Worm (Caenorhabditis elegans) whole organism, late embryonic: ENCODE results near the gene asns-2.

ENCODE experiments used
- ceh-9 ChIP-seq: sonication (generic microtip); optimal IDR thresholded peaks from 2 replicates; lab custom pipeline; 2016; ENCODE audit warnings: mild to moderate bottlenecking, missing genetic modification characterization, inconsistent platforms, missing compliant biosample characterization
- nhr-11 ChIP-seq: fragments of 150-350 bp; optimal IDR thresholded peaks from 2 replicates; lab custom pipeline; 2014; ENCODE audit warnings: missing biosample characterization, missing genetic modification characterization
- pag-3 ChIP-seq: sonication (generic microtip); optimal IDR thresholded peaks from 2 replicates; lab custom pipeline; 2016; ENCODE audit warnings: missing compliant biosample characterization, missing genetic modification characterization, borderline replicate concordance
- pha-4 ChIP-seq: fragments of 150-350 bp; optimal IDR thresholded peaks from 2 replicates; lab custom pipeline; 2018; ENCODE audit warnings: missing biosample characterization, missing genetic modification reagents, missing genetic modification characterization
- sox-2 ChIP-seq: fragments of 200-800 bp; sonication (Bioruptor generic); IDR thresholded peaks from 2 replicates; pipeline ENCODE4 v1.3.6; 2022; ENCODE audit warnings: missing genetic modification reagents, missing genetic modification characterization, missing compliant biosample characterization
- tbx-2 ChIP-seq: sonication (generic microtip); optimal IDR thresholded peaks from 2 replicates; lab custom pipeline; 2016; ENCODE audit warnings: missing genetic modification characterization, missing compliant biosample characterization

- TF ChIP-seq tbx-2 (tag; lab: Kevin White, UChicago) (no peak), pha-4 (tag; lab: Kevin White, UChicago) (no peak), pag-3 (no peak), sox-2 (GFP tag; lab: Robert Waterston, UW) (no peak), nhr-11 (tag; lab: Kevin White, UChicago) (no peak), ceh-9 (tag; lab: Kevin White, UChicago) (no peak)
These were observed 41.3 kb downstream of the asns-2 start, which contains the start of gene kreg-1 for ce11 chrX:8709424-8709823.
